Worm (Caenorhabditis elegans) whole organism, early embryonic: ENCODE measurements around the gene dtmk-1.

Experiments
- F13C5.2 ChIP-seq: sonication (generic microtip); optimal IDR thresholded peaks from 2 replicates; lab custom pipeline; 2017; ENCODE audit warnings: mild to moderate bottlenecking, missing genetic modification characterization, inconsistent platforms, missing compliant biosample characterization
- ama-1 ChIP-seq: fragments of 150-350 bp; optimal IDR thresholded peaks from 2 replicates; lab custom pipeline; 2014
- hnd-1 ChIP-seq: sonication (generic microtip); optimal IDR thresholded peaks from 2 replicates; lab custom pipeline; 2016; ENCODE audit warnings: missing genetic modification characterization, missing compliant biosample characterization
- tra-4 ChIP-seq: sonication (generic microtip); optimal IDR thresholded peaks from 2 replicates; lab custom pipeline; 2017; ENCODE audit warnings: missing genetic modification characterization, missing compliant biosample characterization

- TF ChIP-seq ama-1 (lab: Kevin White, UChicago) = no peak
- no peak for TF ChIP-seq tra-4 (tag; lab: Kevin White, UChicago)
- TF ChIP-seq F13C5.2 (tag; lab: Kevin White, UChicago) = no peak
- no peak for TF ChIP-seq hnd-1 (tag; lab: Kevin White, UChicago)
Measured at ce11 chrII:10001546-10001945, 34.6 kb upstream of the dtmk-1 start, which contains the start of gene ZK892.3.
